Fruit fly (Drosophila melanogaster) whole organism, pupa: ENCODE results near the gene Ufd4.

ENCODE experiments used
- CG10348 ChIP-seq: fragments of 200-800 bp; sonication (Bioruptor generic); IDR thresholded peaks from 2 replicates; pipeline ENCODE4 v1.3.6; 2022; ENCODE audit warnings: missing biosample characterization, missing genetic modification characterization
- CG12605 ChIP-seq: fragments of 200-800 bp; sonication (Bioruptor generic); IDR thresholded peaks from 2 replicates; pipeline ENCODE4 v1.3.6; 2022; ENCODE audit warnings: missing biosample characterization, missing genetic modification characterization
- CG13204 ChIP-seq: fragments of 200-800 bp; sonication (Bioruptor generic); optimal IDR thresholded peaks from 2 replicates; lab custom pipeline; 2018; ENCODE audit warnings: missing biosample characterization, mild to moderate bottlenecking, missing genetic modification characterization, moderate library complexity
- CG14655 ChIP-seq: fragments of 200-800 bp; sonication (Bioruptor generic); optimal IDR thresholded peaks from 3 replicates; lab custom pipeline; 2017; ENCODE audit warnings: mild to moderate bottlenecking, missing biosample characterization, missing genetic modification reagents, missing genetic modification characterization
- CG15710 ChIP-seq: fragments of 200-800 bp; sonication (Bioruptor generic); optimal IDR thresholded peaks from 2 replicates; lab custom pipeline; 2018; ENCODE audit warnings: missing biosample characterization, mild to moderate bottlenecking, missing genetic modification characterization, moderate library complexity
- CG17806 ChIP-seq: fragments of 200-800 bp; sonication (Bioruptor generic); optimal IDR thresholded peaks from 2 replicates; lab custom pipeline; 2018; ENCODE audit warnings: missing biosample characterization, mild to moderate bottlenecking, missing genetic modification characterization, moderate library complexity
- CG32121 ChIP-seq: fragments of 200-800 bp; sonication (Bioruptor generic); IDR thresholded peaks from 2 replicates; pipeline ENCODE4 v1.3.6; 2022; ENCODE audit warnings: missing biosample characterization, missing genetic modification characterization
- CG34367 ChIP-seq: fragments of 200-800 bp; sonication (Bioruptor generic); optimal IDR thresholded peaks from 2 replicates; lab custom pipeline; 2018; ENCODE audit warnings: missing biosample characterization, mild to moderate bottlenecking, missing genetic modification characterization
- CG4496 ChIP-seq: fragments of 200-800 bp; sonication (Bioruptor generic); IDR thresholded peaks from 3 replicates; pipeline ENCODE4 v1.3.6; 2022; ENCODE audit warnings: missing biosample characterization, missing genetic modification characterization
- CG8159 ChIP-seq: fragments of 200-800 bp; sonication (Bioruptor generic); optimal IDR thresholded peaks from 3 replicates; lab custom pipeline; 2018; ENCODE audit warnings: missing biosample characterization, mild to moderate bottlenecking, missing genetic modification characterization, moderate library complexity
- CG8301 ChIP-seq: fragments of 200-800 bp; sonication (Bioruptor generic); optimal IDR thresholded peaks from 2 replicates; lab custom pipeline; 2018; ENCODE audit warnings: missing biosample characterization, mild to moderate bottlenecking, missing genetic modification characterization
- CG9948 ChIP-seq: fragments of 200-800 bp; sonication (Bioruptor generic); optimal IDR thresholded peaks from 2 replicates; lab custom pipeline; 2018; ENCODE audit warnings: missing biosample characterization, mild to moderate bottlenecking, missing genetic modification characterization, moderate library complexity
- D1 ChIP-seq: fragments of 200-800 bp; sonication (Bioruptor generic); optimal IDR thresholded peaks from 2 replicates; lab custom pipeline; 2018; ENCODE audit warnings: missing biosample characterization, mild to moderate bottlenecking, missing genetic modification characterization, moderate library complexity
- EcR ChIP-seq: fragments of 200-800 bp; sonication (Bioruptor generic); optimal IDR thresholded peaks from 3 replicates; lab custom pipeline; 2019; ENCODE audit warnings: missing biosample characterization, missing genetic modification characterization, mild to moderate bottlenecking, moderate library complexity, missing genetic modification reagents
- Ets98B ChIP-seq: fragments of 200-800 bp; sonication (Bioruptor generic); IDR thresholded peaks from 2 replicates; pipeline ENCODE4 v1.3.6; 2022; ENCODE audit warnings: missing biosample characterization, missing genetic modification characterization
- Pif1A ChIP-seq: fragments of 200-800 bp; sonication (Bioruptor generic); optimal IDR thresholded peaks from 3 replicates; lab custom pipeline; 2016; ENCODE audit warnings: missing biosample characterization, missing genetic modification characterization
- Pif1B ChIP-seq: fragments of 200-800 bp; sonication (Bioruptor generic); optimal IDR thresholded peaks from 3 replicates; lab custom pipeline; 2016; ENCODE audit warnings: missing biosample characterization, missing genetic modification characterization
- Snoo ChIP-seq: fragments of 200-800 bp; sonication (Bioruptor generic); optimal IDR thresholded peaks from 3 replicates; lab custom pipeline; 2017; ENCODE audit warnings: missing biosample characterization, mild to moderate bottlenecking, missing genetic modification characterization, inconsistent platforms
- fd96Ca ChIP-seq: fragments of 200-800 bp; sonication (Bioruptor generic); IDR thresholded peaks from 3 replicates; pipeline ENCODE4 v1.3.6; 2022; ENCODE audit warnings: missing biosample characterization, missing genetic modification characterization
- gl ChIP-seq: fragments of 200-800 bp; sonication (Bioruptor generic); optimal IDR thresholded peaks from 2 replicates; lab custom pipeline; 2018; ENCODE audit warnings: missing biosample characterization, mild to moderate bottlenecking, missing genetic modification characterization
- rn ChIP-seq: fragments of 200-800 bp; sonication (Bioruptor generic); IDR thresholded peaks from 2 replicates; pipeline ENCODE4 v1.3.6; 2022; ENCODE audit warnings: missing biosample characterization, missing genetic modification characterization

Ufd4 gene

dm6 chr2L:10250441-10250847 lies 41.7 kb downstream of the Ufd4 start, which contains the start of the genes bsk and CG31717:
Gene bsk (minus strand): TSS chr2L:10250501.
Gene CG31717 (plus strand): TSS chr2L:10250737.
- TF ChIP-seq EcR (peak; percentile 43), D1 (tag; lab: Kevin White, UChicago) (no peak)

- TF ChIP-seq CG9948 (tag; lab: Kevin White, UChicago) (no peak), CG32121 (GFP tag; lab: Robert Waterston, UW) (no peak)
- TF ChIP-seq, all 21 proteins: peak for 0
Observed at dm6 chr2L:10249655-10250202, 42.4 kb downstream of the Ufd4 start.

dm6 chr2L:10246785-10247190 lies 45.4 kb downstream of the Ufd4 start, which contains the start of gene chico:
Gene chico (minus strand): TSS chr2L:10247078.
- no peak for TF ChIP-seq Pif1B (GFP tag; lab: Kevin White, UChicago)
- TF ChIP-seq CG13204 (GFP tag; lab: Kevin White, UChicago): no peak
- TF ChIP-seq CG8159 (tag; lab: Kevin White, UChicago): no peak
- no peak for TF ChIP-seq Pif1A
- no peak for TF ChIP-seq CG32121 (GFP tag; lab: Robert Waterston, UW)
- TF ChIP-seq CG15710 (tag; lab: Kevin White, UChicago): no peak
- no peak for TF ChIP-seq CG4496 (GFP tag; lab: Robert Waterston, UW)
- no peak for TF ChIP-seq D1 (tag; lab: Kevin White, UChicago)
- TF ChIP-seq CG10348: no peak
- no peak for TF ChIP-seq CG9948 (tag; lab: Kevin White, UChicago)
- no peak for TF ChIP-seq CG14655 (GFP tag; lab: Kevin White, UChicago)
- TF ChIP-seq CG17806 (tag; lab: Kevin White, UChicago): no peak
- no peak for TF ChIP-seq Snoo (tag; lab: Kevin White, UChicago)
- TF ChIP-seq CG12605 (GFP tag; lab: Robert Waterston, UW): no peak
- TF ChIP-seq rn (GFP tag; lab: Robert Waterston, UW): no peak

dm6 chr2L:10238726-10239652 lies 53.2 kb downstream of the Ufd4 start, which contains the start of gene me31B:
Gene me31B (plus strand): TSS chr2L:10239341.
- TF ChIP-seq Ets98B (no peak), CG9948 (tag; lab: Kevin White, UChicago) (peak; percentile 16)

dm6 chr2L:10237725-10238446 lies 54.3 kb downstream of the Ufd4 start, which contains the start of gene mthl15:
Gene mthl15 (minus strand): TSS chr2L:10238317.
- TF ChIP-seq CG10348 (no peak), fd96Ca (GFP tag; lab: Robert Waterston, UW) (no peak), Pif1A (no peak), rn (GFP tag; lab: Robert Waterston, UW) (no peak), CG13204 (GFP tag; lab: Kevin White, UChicago) (no peak), CG8301 (tag; lab: Kevin White, UChicago) (no peak), D1 (tag; lab: Kevin White, UChicago) (no peak), CG34367 (tag; lab: Kevin White, UChicago) (no peak), EcR (no peak)

dm6 chr2L:10232827-10233226 lies 59.3 kb downstream of the Ufd4 start:
- TF ChIP-seq CG34367 (tag; lab: Kevin White, UChicago) (no peak), Snoo (tag; lab: Kevin White, UChicago) (no peak), CG13204 (GFP tag; lab: Kevin White, UChicago) (no peak), rn (GFP tag; lab: Robert Waterston, UW) (no peak), fd96Ca (GFP tag; lab: Robert Waterston, UW) (no peak), EcR (no peak), CG12605 (GFP tag; lab: Robert Waterston, UW) (no peak), Pif1B (GFP tag; lab: Kevin White, UChicago) (no peak), CG8301 (tag; lab: Kevin White, UChicago) (no peak), gl (tag; lab: Kevin White, UChicago) (no peak)
